Fruit fly (Drosophila melanogaster): Measurements from ENCODE around the gene CG14357.

DNA sequence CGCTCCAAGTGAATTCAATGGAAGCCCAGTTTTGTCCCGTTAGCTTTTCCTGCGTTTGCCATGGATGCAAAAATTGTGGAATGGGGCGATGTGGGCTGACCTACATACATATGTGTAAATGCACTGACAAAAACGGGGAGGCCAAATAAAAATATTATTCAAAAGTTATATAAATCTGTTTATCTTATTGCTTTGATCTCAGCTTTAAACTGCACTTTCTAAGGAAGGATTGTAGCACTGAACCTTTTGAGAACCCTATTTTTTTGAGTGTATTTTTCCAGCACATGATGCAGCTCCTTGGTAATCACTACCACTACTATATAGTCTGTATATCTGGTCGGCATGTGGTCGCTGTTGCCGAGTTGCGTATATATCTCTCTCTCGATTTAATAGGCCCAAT is 34.9 kb downstream of the CG14357 start:
- TF ChIP-seq lz (GFP tag; optimal IDR thresholded peaks at IDR 0.05) (peak; percentile 7), fd85E (GFP tag; optimal IDR thresholded peaks at IDR 0.05) (no peak), Ets21C (GFP tag; optimal IDR thresholded peaks at IDR 0.05) (no peak), OdsH (GFP tag; optimal IDR thresholded peaks at IDR 0.05) (peak; percentile 56), vri (GFP tag; optimal IDR thresholded peaks at IDR 0.05) (no peak), Sox102F (GFP tag; optimal IDR thresholded peaks at IDR 0.05) (peak; percentile 19)

All from whole organism, prepupa.